Fruit fly (Drosophila melanogaster) whole organism, embryonic: ENCODE data around the gene CG10011.

Experiments used
- Ada2b ChIP-seq: fragments of 200-800 bp; sonication (Bioruptor generic); IDR thresholded peaks from 2 replicates; pipeline ENCODE4 v1.3.6; 2022; ENCODE audit warnings: missing biosample characterization, missing genetic modification characterization
- CG11398 ChIP-seq: fragments of 200-800 bp; sonication (Bioruptor generic); optimal IDR thresholded peaks from 2 replicates; lab custom pipeline; 2016; ENCODE audit warnings: missing biosample characterization, missing genetic modification characterization
- CG12236 ChIP-seq: fragments of 200-800 bp; sonication (Bioruptor generic); optimal IDR thresholded peaks from 2 replicates; lab custom pipeline; 2016; ENCODE audit warnings: missing biosample characterization, missing genetic modification characterization
- CG12299 ChIP-seq: fragments of 200-800 bp; sonication (Bioruptor generic); optimal IDR thresholded peaks from 2 replicates; lab custom pipeline; 2018; ENCODE audit warnings: missing biosample characterization, mild to moderate bottlenecking, missing genetic modification characterization
- CG13894 ChIP-seq: fragments of 200-800 bp; sonication (Bioruptor generic); optimal IDR thresholded peaks from 3 replicates; lab custom pipeline; 2018; ENCODE audit warnings: missing biosample characterization, mild to moderate bottlenecking, missing genetic modification characterization, moderate library complexity
- CG1529 ChIP-seq: fragments of 200-800 bp; sonication (Bioruptor generic); optimal IDR thresholded peaks from 3 replicates; lab custom pipeline; 2018; ENCODE audit warnings: missing biosample characterization, missing genetic modification characterization
- CG15479 ChIP-seq: fragments of 200-800 bp; sonication (Bioruptor generic); optimal IDR thresholded peaks from 3 replicates; lab custom pipeline; 2019; ENCODE audit warnings: missing biosample characterization, mild to moderate bottlenecking, missing genetic modification characterization, moderate library complexity
- CG1647 ChIP-seq: fragments of 200-800 bp; sonication (Bioruptor generic); optimal IDR thresholded peaks from 3 replicates; lab custom pipeline; 2016; ENCODE audit warnings: missing biosample characterization, missing genetic modification characterization
- CG30403 ChIP-seq: fragments of 200-800 bp; sonication (Bioruptor generic); optimal IDR thresholded peaks from 3 replicates; lab custom pipeline; 2016; ENCODE audit warnings: missing biosample characterization, missing genetic modification characterization
- CG34224 ChIP-seq: fragments of 200-800 bp; sonication (Bioruptor generic); IDR thresholded peaks from 3 replicates; pipeline ENCODE4 v1.3.6; 2022; ENCODE audit warnings: missing biosample characterization, missing genetic modification characterization; ENCODE audit not compliant: partially characterized antibody
- CG34422 ChIP-seq: fragments of 200-800 bp; sonication (Bioruptor generic); IDR thresholded peaks from 3 replicates; pipeline ENCODE4 v1.3.6; 2022; ENCODE audit warnings: missing biosample characterization, missing genetic modification characterization
- CG4328 ChIP-seq: fragments of 200-800 bp; sonication (Bioruptor generic); optimal IDR thresholded peaks from 3 replicates; lab custom pipeline; 2017; ENCODE audit warnings: missing biosample characterization, missing genetic modification reagents, missing genetic modification characterization
- CG4854 ChIP-seq: fragments of 200-800 bp; sonication (Bioruptor generic); optimal IDR thresholded peaks from 2 replicates; lab custom pipeline; 2016; ENCODE audit warnings: missing biosample characterization, missing genetic modification characterization, inconsistent platforms
- CG5245 ChIP-seq: fragments of 200-800 bp; sonication (Bioruptor generic); optimal IDR thresholded peaks from 3 replicates; lab custom pipeline; 2016; ENCODE audit warnings: missing biosample characterization, missing genetic modification characterization
- CG6683 ChIP-seq: fragments of 200-800 bp; sonication (Bioruptor generic); optimal IDR thresholded peaks from 2 replicates; lab custom pipeline; 2017; ENCODE audit warnings: missing biosample characterization, mild to moderate bottlenecking, missing genetic modification characterization, missing genetic modification reagents
- CG7928 ChIP-seq: fragments of 200-800 bp; sonication (Bioruptor generic); optimal IDR thresholded peaks from 2 replicates; lab custom pipeline; 2017; ENCODE audit warnings: missing biosample characterization, mild to moderate bottlenecking, missing genetic modification characterization
- CG8388 ChIP-seq: fragments of 200-800 bp; sonication (Bioruptor generic); optimal IDR thresholded peaks from 2 replicates; lab custom pipeline; 2019; ENCODE audit warnings: missing biosample characterization, mild to moderate bottlenecking, missing genetic modification characterization, moderate library complexity
- CG9727 ChIP-seq: fragments of 200-800 bp; sonication (Bioruptor generic); optimal IDR thresholded peaks from 3 replicates; lab custom pipeline; 2017; ENCODE audit warnings: missing biosample characterization, mild to moderate bottlenecking, missing genetic modification characterization
- CkIIα-i1 ChIP-seq: fragments of 200-800 bp; sonication (Bioruptor generic); IDR thresholded peaks from 2 replicates; pipeline ENCODE4 v1.3.6; 2022; ENCODE audit warnings: missing biosample characterization, missing genetic modification characterization
- CoRest ChIP-seq: fragments of 200-800 bp; sonication (Bioruptor generic); optimal IDR thresholded peaks from 3 replicates; lab custom pipeline; 2018; ENCODE audit warnings: missing biosample characterization, mild to moderate bottlenecking, missing genetic modification characterization, moderate library complexity
- CrebB ChIP-seq: fragments of 200-800 bp; sonication (Bioruptor generic); optimal IDR thresholded peaks from 3 replicates; lab custom pipeline; 2018; ENCODE audit warnings: missing biosample characterization, mild to moderate bottlenecking, missing genetic modification characterization
- D19B ChIP-seq: fragments of 200-800 bp; sonication (Bioruptor generic); optimal IDR thresholded peaks from 2 replicates; lab custom pipeline; 2017; ENCODE audit warnings: missing biosample characterization, mild to moderate bottlenecking, missing genetic modification characterization
- E2f1 ChIP-seq: fragments of 200-800 bp; sonication (Bioruptor generic); IDR thresholded peaks from 2 replicates; pipeline ENCODE4 v1.3.6; 2022; ENCODE audit warnings: missing biosample characterization, missing genetic modification characterization
- Elba2 ChIP-seq: fragments of 200-800 bp; sonication (Bioruptor generic); optimal IDR thresholded peaks from 3 replicates; lab custom pipeline; 2016; ENCODE audit warnings: missing biosample characterization, missing genetic modification characterization
- GATAe ChIP-seq: fragments of 200-800 bp; sonication (Bioruptor generic); conservative IDR thresholded peaks from 2 replicates; pipeline ENCODE4 v1.3.6; 2022; ENCODE audit warnings: missing biosample characterization, missing genetic modification characterization
- HHEX ChIP-seq: fragments of 200-800 bp; sonication (Bioruptor generic); optimal IDR thresholded peaks from 3 replicates; lab custom pipeline; 2017; ENCODE audit warnings: missing biosample characterization, mild to moderate bottlenecking, missing genetic modification characterization, missing genetic modification reagents
- Hr51 ChIP-seq, 2 experiments: fragments of 200-800 bp; sonication (Bioruptor generic); optimal IDR thresholded peaks; 2 replicates in 1 of 2; 3 replicates in 1 of 2; lab custom pipeline; 2016 to 2018; ENCODE audit warnings: missing biosample characterization in 2 of 2, missing genetic modification characterization in 2 of 2, mild to moderate bottlenecking in 1 of 2, moderate library complexity in 1 of 2
- NfI ChIP-seq: fragments of 200-800 bp; sonication (Bioruptor generic); optimal IDR thresholded peaks from 3 replicates; lab custom pipeline; 2018; ENCODE audit warnings: missing biosample characterization, mild to moderate bottlenecking, missing genetic modification characterization, moderate library complexity
- Oli ChIP-seq: fragments of 200-800 bp; sonication (Bioruptor generic); optimal IDR thresholded peaks from 2 replicates; lab custom pipeline; 2018; ENCODE audit warnings: missing biosample characterization, mild to moderate bottlenecking, missing genetic modification characterization, moderate library complexity
- Pdp1 ChIP-seq, 2 experiments: fragments of 200-800 bp; sonication (Bioruptor generic); optimal IDR thresholded peaks; 3 replicates each; lab custom pipeline; 2016; ENCODE audit warnings: missing biosample characterization in 2 of 2, missing genetic modification characterization in 2 of 2, mild to moderate bottlenecking in 1 of 2, moderate library complexity in 1 of 2
- Usf ChIP-seq: fragments of 200-800 bp; sonication (Bioruptor generic); optimal IDR thresholded peaks from 2 replicates; lab custom pipeline; 2017; ENCODE audit warnings: missing genotype, missing biosample characterization, missing genetic modification characterization
- cato ChIP-seq: fragments of 200-800 bp; sonication (Bioruptor generic); optimal IDR thresholded peaks from 2 replicates; lab custom pipeline; 2016; ENCODE audit warnings: missing biosample characterization, missing genetic modification characterization, borderline replicate concordance
- cg ChIP-seq: fragments of 200-800 bp; sonication (Bioruptor generic); optimal IDR thresholded peaks from 3 replicates; lab custom pipeline; 2019; ENCODE audit warnings: missing biosample characterization, mild to moderate bottlenecking, missing genetic modification characterization, moderate library complexity
- chif ChIP-seq, 2 experiments: fragments of 200-800 bp; sonication (Bioruptor generic); optimal IDR thresholded peaks; 3 replicates each; lab custom pipeline; 2016; ENCODE audit warnings: missing biosample characterization in 2 of 2, missing genetic modification characterization in 2 of 2
- ci ChIP-seq: fragments of 200-800 bp; sonication (Bioruptor generic); IDR thresholded peaks from 3 replicates; pipeline ENCODE4 v1.3.6; 2022; ENCODE audit warnings: missing biosample characterization, missing genetic modification characterization
- dpn ChIP-seq, 2 experiments: fragments of 200-800 bp; sonication (Bioruptor generic); optimal IDR thresholded peaks; 3 replicates each; lab custom pipeline; 2016; ENCODE audit warnings: missing biosample characterization in 2 of 2, missing genetic modification characterization in 2 of 2
- hbn ChIP-seq: fragments of 200-800 bp; sonication (Bioruptor generic); IDR thresholded peaks from 2 replicates; pipeline ENCODE4 v1.3.6; 2022; ENCODE audit warnings: missing biosample characterization, missing genetic modification characterization; ENCODE audit not compliant: partially characterized antibody
- jigr1 ChIP-seq: fragments of 200-800 bp; sonication (Bioruptor generic); IDR thresholded peaks from 3 replicates; pipeline ENCODE4 v1.3.6; 2022; ENCODE audit warnings: missing biosample characterization, missing genetic modification characterization
- jumu ChIP-seq: fragments of 200-800 bp; sonication (Bioruptor generic); optimal IDR thresholded peaks from 3 replicates; lab custom pipeline; 2016; ENCODE audit warnings: missing biosample characterization, missing genetic modification characterization
- luna ChIP-seq: fragments of 200-800 bp; sonication (Bioruptor generic); optimal IDR thresholded peaks from 2 replicates; lab custom pipeline; 2016; ENCODE audit warnings: missing biosample characterization, missing genetic modification characterization
- nerfin-2 ChIP-seq: fragments of 200-800 bp; sonication (Bioruptor generic); IDR thresholded peaks from 2 replicates; pipeline ENCODE4 v1.3.6; 2022; ENCODE audit warnings: missing biosample characterization, missing genetic modification characterization; ENCODE audit not compliant: partially characterized antibody
- nmo ChIP-seq: fragments of 200-800 bp; sonication (Bioruptor generic); optimal IDR thresholded peaks from 2 replicates; lab custom pipeline; 2018; ENCODE audit warnings: missing biosample characterization, mild to moderate bottlenecking, missing genetic modification characterization, moderate library complexity
- nom ChIP-seq: fragments of 200-800 bp; sonication (Bioruptor generic); optimal IDR thresholded peaks from 2 replicates; lab custom pipeline; 2017; ENCODE audit warnings: missing biosample characterization, missing genetic modification characterization, mild to moderate bottlenecking, moderate library complexity, missing genetic modification reagents
- odd ChIP-seq: fragments of 200-800 bp; sonication (Bioruptor generic); optimal IDR thresholded peaks from 2 replicates; lab custom pipeline; 2017; ENCODE audit warnings: missing biosample characterization, mild to moderate bottlenecking, missing genetic modification characterization
- pum ChIP-seq: fragments of 200-800 bp; sonication (Bioruptor generic); optimal IDR thresholded peaks from 2 replicates; lab custom pipeline; 2016; ENCODE audit warnings: missing biosample characterization, missing genetic modification characterization
- repo ChIP-seq: fragments of 200-800 bp; sonication (Bioruptor generic); optimal IDR thresholded peaks from 2 replicates; lab custom pipeline; 2016; ENCODE audit warnings: missing biosample characterization, missing genetic modification characterization
- so ChIP-seq: fragments of 200-800 bp; sonication (Bioruptor generic); IDR thresholded peaks from 3 replicates; pipeline ENCODE4 v1.3.6; 2022; ENCODE audit warnings: missing biosample characterization, missing genetic modification characterization
- sqz ChIP-seq: fragments of 200-800 bp; sonication (Bioruptor generic); optimal IDR thresholded peaks from 3 replicates; lab custom pipeline; 2018; ENCODE audit warnings: missing biosample characterization, mild to moderate bottlenecking, missing genetic modification characterization
- toy ChIP-seq: fragments of 200-800 bp; sonication (Bioruptor generic); IDR thresholded peaks from 2 replicates; pipeline ENCODE4 v1.3.6; 2022; ENCODE audit warnings: missing biosample characterization, missing genetic modification characterization
- tup ChIP-seq: fragments of 200-800 bp; sonication (Bioruptor generic); optimal IDR thresholded peaks from 2 replicates; lab custom pipeline; 2016; ENCODE audit warnings: missing biosample characterization, mild to moderate bottlenecking, missing genetic modification characterization, moderate library complexity

CG10011 gene

DNA sequence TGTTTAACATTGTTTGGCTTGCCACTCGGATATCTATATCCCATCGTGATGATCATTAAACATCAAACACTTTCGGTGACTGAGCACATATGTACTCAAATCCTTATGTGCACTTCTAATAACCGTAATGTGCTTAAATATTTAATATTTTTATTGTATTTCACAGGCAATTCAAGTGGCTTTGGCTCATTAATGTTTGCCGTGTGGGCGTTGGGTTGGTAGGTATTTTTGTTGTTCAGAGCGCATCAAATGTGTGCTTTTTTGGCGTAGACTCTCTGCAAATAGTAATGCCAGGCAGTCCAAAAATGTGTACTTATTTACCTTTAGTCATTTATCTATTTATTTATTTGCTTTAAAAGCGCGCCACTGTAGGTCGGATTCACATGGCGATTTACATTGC, 48.0 kb downstream of the CG10011 start (continued):
- TF ChIP-seq nmo (GFP tag; lab: Kevin White, UChicago) (peak; percentile 3), jumu (GFP tag; lab: Kevin White, UChicago) (no peak), CG4328 (GFP tag; lab: Kevin White, UChicago) (peak; percentile 1), CkIIα-i1 (GFP tag; lab: Robert Waterston, UW) (no peak), jigr1 (GFP tag; lab: Robert Waterston, UW) (no peak), CG12236 (GFP tag; lab: Kevin White, UChicago) (no peak), D19B (GFP tag; lab: Kevin White, UChicago) (no peak), CG5245 (no peak), CG34422 (GFP tag; lab: Robert Waterston, UW) (no peak), sqz (GFP tag; lab: Kevin White, UChicago) (no peak), chif (GFP tag; optimal IDR thresholded peaks at IDR 0.05; lab: Kevin White, UChicago) (peak in 1 of 2 experiments; percentile 11), Pdp1 (GFP tag; optimal IDR thresholded peaks at IDR 0.05; lab: Kevin White, UChicago) (peak in 1 of 2 experiments; percentile 23), tup (GFP tag; lab: Kevin White, UChicago) (peak; percentile 3), hbn (GFP tag; lab: Robert Waterston, UW) (no peak), HHEX (GFP tag; lab: Kevin White, UChicago) (peak; percentile 20), CG34224 (GFP tag; lab: Robert Waterston, UW) (no peak), CG7928 (no peak), cg (GFP tag; lab: Kevin White, UChicago) (no peak), E2f1 (GFP tag; lab: Robert Waterston, UW) (no peak), nerfin-2 (no peak), CG15479 (no peak), CG12299 (no peak), odd (GFP tag; lab: Kevin White, UChicago) (peak; percentile 9), CG9727 (GFP tag; lab: Kevin White, UChicago) (peak; percentile 16), ci (peak; percentile 47; the same call in 1 of the 3 replicates), Oli (tag; lab: Kevin White, UChicago) (peak; percentile 28), luna (no peak), Elba2 (GFP tag; lab: Kevin White, UChicago) (no peak), CG1529 (GFP tag; lab: Kevin White, UChicago) (peak; percentile 32), CoRest (tag; lab: Kevin White, UChicago) (peak; percentile 45), CrebB (tag; lab: Kevin White, UChicago) (peak; percentile 11), Usf (GFP tag; lab: Kevin White, UChicago) (no peak), so (GFP tag; lab: Robert Waterston, UW) (peak; percentile 38; the same call in 1 of the 3 replicates), repo (GFP tag; lab: Kevin White, UChicago) (no peak), CG8388 (GFP tag; lab: Kevin White, UChicago) (no peak), CG30403 (no peak), Ada2b (GFP tag; lab: Robert Waterston, UW) (no peak), GATAe (GFP tag; lab: Robert Waterston, UW) (no peak), toy (GFP tag; lab: Robert Waterston, UW) (no peak), CG6683 (GFP tag; lab: Kevin White, UChicago) (no peak), pum (GFP tag; lab: Kevin White, UChicago) (no peak), dpn (GFP tag; optimal IDR thresholded peaks at IDR 0.05; lab: Kevin White, UChicago) (no peak), NfI (GFP tag; lab: Kevin White, UChicago) (no peak), CG11398 (GFP tag; lab: Kevin White, UChicago) (no peak), Hr51 (GFP tag; optimal IDR thresholded peaks at IDR 0.05; lab: Kevin White, UChicago) (peak in 1 of 2 experiments; percentile 22), CG13894 (tag; lab: Kevin White, UChicago) (no peak), CG1647 (no peak), CG4854 (GFP tag; lab: Kevin White, UChicago) (no peak), nom (GFP tag; lab: Kevin White, UChicago) (no peak), cato (GFP tag; lab: Kevin White, UChicago) (peak; percentile 18)
